Worm (Caenorhabditis elegans): ENCODE measurements around the gene pph-6.
A peak's percentile ranks its signal among the peaks of the same experiment; 100 is the strongest.

Gene pph-6

ce11 chrIII:3460061-3460460, 1.4 kb upstream of the pph-6 start, which contains the start of gene C34C12.8 (continued):
- TF ChIP-seq lir-3 (tag; optimal IDR thresholded peaks at IDR 0.05; ENCODE audit: poor library complexity) = no peak
- TF ChIP-seq nhr-20 (tag; optimal IDR thresholded peaks at IDR 0.05) = peak; percentile 97
- peak; percentile 91 for TF ChIP-seq ama-1 (optimal IDR thresholded peaks at IDR 0.05)
- TF ChIP-seq lin-15B (tag; optimal IDR thresholded peaks at IDR 0.05) = peak; percentile 95
- TF ChIP-seq ceh-82 (tag; optimal IDR thresholded peaks at IDR 0.05) = peak; percentile 95 to 98 (median 97)
- TF ChIP-seq mdl-1 (tag; optimal IDR thresholded peaks at IDR 0.05) = peak in 1 of 2 experiments; percentile 92
- TF ChIP-seq sup-37 (GFP tag; optimal IDR thresholded peaks at IDR 0.05) = peak; percentile 92
- TF ChIP-seq nhr-71 (tag; optimal IDR thresholded peaks at IDR 0.05) = peak; percentile 98
- peak; percentile 84 for TF ChIP-seq F16B12.6 (tag; optimal IDR thresholded peaks at IDR 0.05)
- peak; percentile 98 for TF ChIP-seq snu-23 (GFP tag; optimal IDR thresholded peaks at IDR 0.05)
- peak; percentile 96 for TF ChIP-seq grh-1 (GFP tag; IDR thresholded peaks at IDR 0.05)
- TF ChIP-seq nhr-76 (tag; optimal IDR thresholded peaks at IDR 0.05) = no peak
- TF ChIP-seq alr-1 (tag; optimal IDR thresholded peaks at IDR 0.05; ENCODE audit: borderline replicate concordance) = no peak
- peak; percentile 95 for TF ChIP-seq mab-9 (GFP tag; IDR thresholded peaks at IDR 0.05)
- peak; percentile 97 for TF ChIP-seq isw-1 (GFP tag; IDR thresholded peaks at IDR 0.05)
- peak; percentile 97 for TF ChIP-seq nhr-19 (GFP tag; conservative IDR thresholded peaks at IDR 0.05)
- peak; percentile 98 for TF ChIP-seq dsc-1 (tag; optimal IDR thresholded peaks at IDR 0.05)
- peak; percentile 95 for TF ChIP-seq jun-1 (tag; optimal IDR thresholded peaks at IDR 0.05)
- TF ChIP-seq unc-98 (GFP tag; IDR thresholded peaks at IDR 0.05) = peak; percentile 76
- peak; percentile 74 for TF ChIP-seq ceh-63 (GFP tag; optimal IDR thresholded peaks at IDR 0.05)
- TF ChIP-seq sox-4 (tag; optimal IDR thresholded peaks at IDR 0.05) = peak; percentile 85
- TF ChIP-seq lin-35 (GFP tag; optimal IDR thresholded peaks at IDR 0.05) = peak; percentile 96 to 98
- peak; percentile 57 for TF ChIP-seq efl-3 (GFP tag; optimal IDR thresholded peaks at IDR 0.05)
- peak; percentile 97 for TF ChIP-seq rnt-1 (tag; optimal IDR thresholded peaks at IDR 0.05)
- TF ChIP-seq tbx-2 (tag; optimal IDR thresholded peaks at IDR 0.05) = peak; percentile 97
- peak; percentile 98 for TF ChIP-seq unc-130 (tag; optimal IDR thresholded peaks at IDR 0.05)
- TF ChIP-seq ceh-88 (GFP tag; IDR thresholded peaks at IDR 0.05) = peak; percentile 90
- TF ChIP-seq fkh-8 (tag; optimal IDR thresholded peaks at IDR 0.05) = peak; percentile 94
- TF ChIP-seq ces-1 (GFP tag; optimal IDR thresholded peaks at IDR 0.05) = no peak
- peak; percentile 60 for TF ChIP-seq nhr-237 (tag; optimal IDR thresholded peaks at IDR 0.05)
- TF ChIP-seq unc-30 (tag; optimal IDR thresholded peaks at IDR 0.05) = peak; percentile 64
- TF ChIP-seq mep-1 (tag; optimal IDR thresholded peaks at IDR 0.05) = peak; percentile 98
- TF ChIP-seq nhr-11 (tag; optimal IDR thresholded peaks at IDR 0.05) = peak; percentile 92
- peak; percentile 98 for TF ChIP-seq nhr-85 (tag)
- TF ChIP-seq elt-3 (tag; optimal IDR thresholded peaks at IDR 0.05) = peak in 3 of 6 experiments; percentile 51 to 94 (median 93)
- peak; percentile 66 for TF ChIP-seq zag-1 (tag; optimal IDR thresholded peaks at IDR 0.05)
- peak; percentile 98 for TF ChIP-seq nhr-47 (tag; optimal IDR thresholded peaks at IDR 0.05)
- TF ChIP-seq ztf-11 (tag; optimal IDR thresholded peaks at IDR 0.05) = peak in 1 of 2 experiments; percentile 85
- peak; percentile 97 for TF ChIP-seq lin-13 (GFP tag; optimal IDR thresholded peaks at IDR 0.05)
- peak; percentile 90 for TF ChIP-seq aly-2 (tag; optimal IDR thresholded peaks at IDR 0.05)
- TF ChIP-seq fos-1 (tag; optimal IDR thresholded peaks at IDR 0.05) = peak; percentile 79
- peak; percentile 84 for TF ChIP-seq C34B4.2 (tag; optimal IDR thresholded peaks at IDR 0.05)
- TF ChIP-seq nhr-84 (tag; optimal IDR thresholded peaks at IDR 0.05) = no peak
- TF ChIP-seq blmp-1 (tag; optimal IDR thresholded peaks at IDR 0.05) = peak; percentile 70

- TF ChIP-seq zag-1 (tag; optimal IDR thresholded peaks at IDR 0.05) (no peak), dsc-1 (tag; optimal IDR thresholded peaks at IDR 0.05) (no peak), C04F5.9 (tag; optimal IDR thresholded peaks at IDR 0.05) (no peak), pqm-1 (tag; optimal IDR thresholded peaks at IDR 0.05) (no peak)
These were observed 5.5 kb downstream of the pph-6 start for ce11 chrIII:3467013-3467412.
